Worm (Caenorhabditis elegans): ENCODE measurements around the gene F10E9.7.
A peak's percentile ranks its signal among the peaks of the same experiment; 100 is the strongest.

The F10E9.7 gene

DNA sequence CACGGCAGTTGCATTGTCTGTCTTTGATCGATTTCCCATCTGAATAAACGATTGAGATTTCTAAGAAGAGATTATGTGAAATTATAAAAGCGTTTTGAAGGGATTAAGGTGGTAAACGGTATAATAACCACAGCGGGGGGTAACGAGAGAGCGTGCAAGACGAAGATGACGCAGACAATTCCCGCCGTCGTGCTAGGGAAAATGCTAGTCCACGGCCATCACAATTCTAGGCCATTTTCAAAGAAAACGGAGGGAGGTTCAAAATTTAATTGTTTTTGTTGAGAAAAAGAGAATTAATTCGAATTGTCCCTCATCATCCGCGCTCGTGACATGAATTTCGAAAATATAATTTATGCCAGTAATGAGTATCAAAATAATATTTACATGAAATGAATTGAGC is 11.9 kb upstream of the F10E9.7 start, which contains the start of gene F10E9.11 (continued):
- no peak for TF ChIP-seq syd-9 (tag; optimal IDR thresholded peaks at IDR 0.05)
- TF ChIP-seq eyg-1 (tag; optimal IDR thresholded peaks at IDR 0.05): peak; percentile 16
- no peak for TF ChIP-seq ama-1 (optimal IDR thresholded peaks at IDR 0.05)
- TF ChIP-seq K09A11.1 (tag; optimal IDR thresholded peaks at IDR 0.05; ENCODE audit: insufficient read depth): no peak
- TF ChIP-seq hlh-30 (tag; optimal IDR thresholded peaks at IDR 0.05; ENCODE audit: insufficient read depth): peak; percentile 13
- peak; percentile 27 for TF ChIP-seq pax-1 (tag; optimal IDR thresholded peaks at IDR 0.05)
- peak; percentile 41; the same call in 1 of the 2 replicates for TF ChIP-seq unc-3 (GFP tag; conservative IDR thresholded peaks at IDR 0.05)
- TF ChIP-seq unc-3 (tag; optimal IDR thresholded peaks at IDR 0.05): peak; percentile 33
- TF ChIP-seq lin-11 (tag; optimal IDR thresholded peaks at IDR 0.05): no peak
- no peak for TF ChIP-seq che-1 (tag; optimal IDR thresholded peaks at IDR 0.05)
- TF ChIP-seq pqm-1 (tag; optimal IDR thresholded peaks at IDR 0.05): peak; percentile 48
- no peak for TF ChIP-seq fkh-10 (GFP tag; optimal IDR thresholded peaks at IDR 0.05)
- no peak for TF ChIP-seq ceh-24 (tag; optimal IDR thresholded peaks at IDR 0.05)
- TF ChIP-seq tbx-7 (tag; optimal IDR thresholded peaks at IDR 0.05): peak; percentile 93
- no peak for TF ChIP-seq unc-55 (GFP tag; optimal IDR thresholded peaks at IDR 0.05)
- no peak for TF ChIP-seq ceh-45 (GFP tag; IDR thresholded peaks at IDR 0.05)

- TF ChIP-seq hlh-13 (GFP tag; optimal IDR thresholded peaks at IDR 0.05) (no peak), lim-6 (tag; optimal IDR thresholded peaks at IDR 0.05) (no peak)
Observed at ce11 chrIII:8318488-8318887, 11.2 kb upstream of the F10E9.7 start, which contains the start of gene sas-4. sas-4 (minus strand) TSS chrIII:8318588.

DNA sequence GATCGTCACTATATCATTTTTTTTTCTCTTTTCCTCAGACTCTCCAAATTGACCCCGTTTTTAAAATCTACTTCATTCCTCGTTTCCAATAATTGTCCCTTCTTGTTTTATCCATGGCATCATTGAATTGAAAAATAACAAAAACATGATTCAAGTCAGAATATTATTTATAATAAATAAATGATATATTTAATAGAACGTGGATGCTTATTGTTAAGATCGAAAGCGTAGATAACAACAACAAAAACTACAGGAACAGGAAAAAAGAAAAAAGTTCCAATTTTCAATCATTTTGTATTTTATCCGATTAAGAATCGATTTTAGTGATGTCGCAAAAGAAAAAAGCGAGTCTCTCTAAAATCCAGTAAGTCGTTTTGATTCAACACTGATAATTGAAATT is 5.2 kb upstream of the F10E9.7 start, which contains the start of gene F10E9.2:
F10E9.2 (plus strand) TSS at position 301 of the 400 bp plus-strand sequence.
- TF ChIP-seq ceh-18 (tag; optimal IDR thresholded peaks at IDR 0.05): no peak
- no peak for TF ChIP-seq ceh-14 (tag; optimal IDR thresholded peaks at IDR 0.05)
- no peak for TF ChIP-seq ceh-22 (tag; optimal IDR thresholded peaks at IDR 0.05)
- no peak for TF ChIP-seq ref-2 (tag; optimal IDR thresholded peaks at IDR 0.05)
- no peak for TF ChIP-seq elt-2 (tag; optimal IDR thresholded peaks at IDR 0.05)
- TF ChIP-seq C08G9.2 (tag; optimal IDR thresholded peaks at IDR 0.05): no peak
- TF ChIP-seq ceh-48 (tag; optimal IDR thresholded peaks at IDR 0.05): no peak
- no peak for TF ChIP-seq dmd-4 (tag; optimal IDR thresholded peaks at IDR 0.05; ENCODE audit: borderline replicate concordance)
- TF ChIP-seq ztf-16 (tag; optimal IDR thresholded peaks at IDR 0.05): no peak
- TF ChIP-seq pax-1 (tag; optimal IDR thresholded peaks at IDR 0.05): no peak
- no peak for TF ChIP-seq hlh-13 (GFP tag; optimal IDR thresholded peaks at IDR 0.05)
- no peak for TF ChIP-seq ahr-1 (tag; optimal IDR thresholded peaks at IDR 0.05)
- TF ChIP-seq ttx-3 (tag; optimal IDR thresholded peaks at IDR 0.05): no peak
- no peak for TF ChIP-seq syd-9 (tag; optimal IDR thresholded peaks at IDR 0.05)
- TF ChIP-seq ceh-19 (GFP tag; optimal IDR thresholded peaks at IDR 0.05): no peak
- TF ChIP-seq ceh-31 (tag; optimal IDR thresholded peaks at IDR 0.05): no peak
- TF ChIP-seq hlh-8 (tag; optimal IDR thresholded peaks at IDR 0.05): no peak
- no peak for TF ChIP-seq Y22D7AL.16 (tag; optimal IDR thresholded peaks at IDR 0.05)
- no peak for TF ChIP-seq hlh-30 (tag; optimal IDR thresholded peaks at IDR 0.05; ENCODE audit: insufficient read depth)
- no peak for TF ChIP-seq ama-1 (optimal IDR thresholded peaks at IDR 0.05)

ce11 chrIII:8310239-8311057 is 3.2 kb upstream of the F10E9.7 start, which contains the start of gene F10E9.3:
F10E9.3 (plus strand) TSS chrIII:8311007.
- TF ChIP-seq nfya-1 (tag; optimal IDR thresholded peaks at IDR 0.05): peak; percentile 53
- TF ChIP-seq sox-2 (GFP tag; IDR thresholded peaks at IDR 0.05): no peak
